Worm (Caenorhabditis elegans) whole organism, L4 larva: ENCODE data around the gene srj-10.
A peak's percentile ranks its signal among the peaks of the same experiment; 100 is the strongest.

Experiments used
- D1046.2 ChIP-seq: fragments of 200-800 bp; sonication (Bioruptor generic); IDR thresholded peaks from 2 replicates; pipeline ENCODE4 v1.3.6; 2022; ENCODE audit warnings: missing genetic modification characterization, missing compliant biosample characterization
- F37D6.2 ChIP-seq: sonication (generic microtip); optimal IDR thresholded peaks from 2 replicates; lab custom pipeline; 2016; ENCODE audit warnings: mild to moderate bottlenecking, missing genetic modification characterization, missing compliant biosample characterization
- F44E2.7 ChIP-seq: fragments of 200-800 bp; sonication (Bioruptor generic); IDR thresholded peaks from 2 replicates; pipeline ENCODE4 v2.1.2; 2022; ENCODE audit warnings: missing genetic modification characterization, missing compliant biosample characterization
- T26A8.4 ChIP-seq: fragments of 200-800 bp; sonication (Bioruptor generic); IDR thresholded peaks from 2 replicates; pipeline ENCODE4 v1.3.6; 2022; ENCODE audit warnings: missing genetic modification characterization, missing compliant biosample characterization
- Y48G9A.11 ChIP-seq: fragments of 200-800 bp; sonication (Bioruptor generic); IDR thresholded peaks from 2 replicates; pipeline ENCODE4 v1.3.6; 2022; ENCODE audit warnings: missing genetic modification reagents, missing genetic modification characterization, missing compliant biosample characterization
- Y5F2A.4 ChIP-seq: fragments of 200-800 bp; sonication (Bioruptor generic); optimal IDR thresholded peaks from 2 replicates; lab custom pipeline; 2018; ENCODE audit warnings: mild to moderate bottlenecking, missing genetic modification characterization, missing compliant biosample characterization
- Y75B8A.6 ChIP-seq: fragments of 200-800 bp; sonication (Bioruptor generic); IDR thresholded peaks from 2 replicates; pipeline ENCODE4 v1.3.6; 2022; ENCODE audit warnings: missing genetic modification reagents, missing genetic modification characterization, missing compliant biosample characterization
- ZK546.5 ChIP-seq, 2 experiments: sonication (generic microtip); optimal IDR thresholded peaks; 2 replicates each; lab custom pipeline; 2017; ENCODE audit warnings: missing biosample characterization in 2 of 2, missing genetic modification characterization in 2 of 2
- aha-1 ChIP-seq: fragments of 150-350 bp; peaks from one replicate; lab custom pipeline; 2014; ENCODE audit warnings: missing biosample characterization, missing genetic modification characterization
- arid-1 ChIP-seq: fragments of 200-800 bp; sonication (Bioruptor generic); conservative IDR thresholded peaks from 2 replicates; pipeline ENCODE4 v1.3.6; 2022; ENCODE audit warnings: missing genetic modification reagents, missing genetic modification characterization, missing compliant biosample characterization
- ces-1 ChIP-seq: fragments of 150-350 bp; sonication (generic microtip); optimal IDR thresholded peaks from 4 replicates; lab custom pipeline; 2014; ENCODE audit warnings: missing biosample characterization, missing genetic modification reagents, missing genetic modification characterization
- daf-12 ChIP-seq: fragments of 150-350 bp; optimal IDR thresholded peaks from 2 replicates; lab custom pipeline; 2014; ENCODE audit warnings: missing biosample characterization, missing genetic modification reagents, missing genetic modification characterization
- daf-8 ChIP-seq: fragments of 200-800 bp; sonication (Bioruptor generic); IDR thresholded peaks from 2 replicates; pipeline ENCODE4 v1.3.6; 2022; ENCODE audit warnings: missing genetic modification characterization, missing compliant biosample characterization
- dmd-8 ChIP-seq: fragments of 200-800 bp; sonication (Bioruptor generic); IDR thresholded peaks from 2 replicates; pipeline ENCODE4 v1.3.6; 2022; ENCODE audit warnings: missing genetic modification characterization, missing compliant biosample characterization
- dmd-9 ChIP-seq: fragments of 200-800 bp; sonication (Bioruptor generic); IDR thresholded peaks from 2 replicates; pipeline ENCODE4 v1.3.6; 2022; ENCODE audit warnings: missing genetic modification reagents, missing genetic modification characterization, missing compliant biosample characterization
- duxl-1 ChIP-seq: sonication (generic microtip); optimal IDR thresholded peaks from 2 replicates; lab custom pipeline; 2016; ENCODE audit warnings: mild to moderate bottlenecking, missing genetic modification characterization, moderate library complexity, missing compliant biosample characterization; ENCODE audit not compliant: poor library complexity
- dve-1 ChIP-seq: sonication (generic microtip); optimal IDR thresholded peaks from 2 replicates; lab custom pipeline; 2017; ENCODE audit warnings: antibody characterized with exemption, mild to moderate bottlenecking, missing genetic modification characterization, missing compliant biosample characterization; ENCODE audit not compliant: insufficient read depth
- lin-13 ChIP-seq: fragments of 150-350 bp; optimal IDR thresholded peaks from 2 replicates; lab custom pipeline; 2014; ENCODE audit warnings: missing biosample characterization, missing genetic modification reagents, missing genetic modification characterization
- lin-39 ChIP-seq: fragments of 150-350 bp; optimal IDR thresholded peaks from 2 replicates; lab custom pipeline; 2014; ENCODE audit warnings: missing biosample characterization, missing genetic modification reagents, missing genetic modification characterization
- mep-1 ChIP-seq: fragments of 150-350 bp; sonication (generic microtip); optimal IDR thresholded peaks from 3 replicates; lab custom pipeline; 2014; ENCODE audit warnings: missing biosample characterization, missing genetic modification characterization
- mes-2 ChIP-seq: sonication (generic microtip); optimal IDR thresholded peaks from 2 replicates; lab custom pipeline; 2016; ENCODE audit warnings: missing genotype, mild to moderate bottlenecking, missing genetic modification characterization, missing compliant biosample characterization; ENCODE audit not compliant: poor library complexity, severe bottlenecking
- mxl-2 ChIP-seq: fragments of 200-800 bp; sonication (Bioruptor generic); conservative IDR thresholded peaks from 2 replicates; pipeline ENCODE4 v1.3.6; 2022; ENCODE audit warnings: missing genetic modification reagents, missing genetic modification characterization, missing compliant biosample characterization
- nhr-237 ChIP-seq: sonication (generic microtip); optimal IDR thresholded peaks from 2 replicates; lab custom pipeline; 2017; ENCODE audit warnings: missing biosample characterization, missing genetic modification characterization
- nhr-25 ChIP-seq: sonication (generic microtip); optimal IDR thresholded peaks from 2 replicates; lab custom pipeline; 2017; ENCODE audit warnings: missing genetic modification characterization, mild to moderate bottlenecking, missing compliant biosample characterization, antibody characterized with exemption, moderate library complexity, borderline replicate concordance; ENCODE audit not compliant: insufficient read depth
- nhr-28 ChIP-seq: fragments of 150-350 bp; optimal IDR thresholded peaks from 2 replicates; lab custom pipeline; 2014; ENCODE audit warnings: missing biosample characterization, missing genetic modification characterization
- nhr-41 ChIP-seq: fragments of 200-800 bp; sonication (Bioruptor generic); IDR thresholded peaks from 2 replicates; pipeline ENCODE4 v1.3.6; 2022; ENCODE audit warnings: missing genetic modification reagents, missing genetic modification characterization, missing compliant biosample characterization
- nhr-48 ChIP-seq: sonication (generic microtip); optimal IDR thresholded peaks from 2 replicates; lab custom pipeline; 2016; ENCODE audit warnings: mild to moderate bottlenecking, missing genetic modification characterization, missing compliant biosample characterization
- set-16 ChIP-seq: fragments of 200-800 bp; sonication (Bioruptor generic); IDR thresholded peaks from 2 replicates; pipeline ENCODE4 v1.3.6; 2022; ENCODE audit warnings: missing genetic modification reagents, missing genetic modification characterization, missing compliant biosample characterization
- tag-97 ChIP-seq: fragments of 200-800 bp; sonication (Bioruptor generic); IDR thresholded peaks from 2 replicates; pipeline ENCODE4 v1.3.6; 2022; ENCODE audit warnings: missing genetic modification characterization, missing compliant biosample characterization
- tra-1 ChIP-seq: fragments of 200-800 bp; sonication (Bioruptor generic); IDR thresholded peaks from 2 replicates; pipeline ENCODE4 v1.3.6; 2022; ENCODE audit warnings: missing genetic modification reagents, missing genetic modification characterization, missing compliant biosample characterization
- unc-130 ChIP-seq: sonication (generic microtip); optimal IDR thresholded peaks from 2 replicates; lab custom pipeline; 2016; ENCODE audit warnings: missing genetic modification reagents, missing genetic modification characterization, missing compliant biosample characterization
- vab-7 ChIP-seq: fragments of 200-800 bp; sonication (Bioruptor generic); IDR thresholded peaks from 2 replicates; pipeline ENCODE4 v1.3.6; 2022; ENCODE audit warnings: missing genetic modification reagents, missing genetic modification characterization, missing compliant biosample characterization
- zfp-2 ChIP-seq: sonication (generic microtip); optimal IDR thresholded peaks from 2 replicates; lab custom pipeline; 2016; ENCODE audit warnings: mild to moderate bottlenecking, missing genetic modification characterization, missing compliant biosample characterization
- zip-11 ChIP-seq: fragments of 200-800 bp; sonication (Bioruptor generic); IDR thresholded peaks from 2 replicates; pipeline ENCODE4 v1.3.6; 2022; ENCODE audit warnings: missing genetic modification characterization, missing compliant biosample characterization
- ztf-7 ChIP-seq: fragments of 150-350 bp; optimal IDR thresholded peaks from 2 replicates; lab custom pipeline; 2014; ENCODE audit warnings: missing biosample characterization, missing genetic modification characterization

srj-10 gene

DNA sequence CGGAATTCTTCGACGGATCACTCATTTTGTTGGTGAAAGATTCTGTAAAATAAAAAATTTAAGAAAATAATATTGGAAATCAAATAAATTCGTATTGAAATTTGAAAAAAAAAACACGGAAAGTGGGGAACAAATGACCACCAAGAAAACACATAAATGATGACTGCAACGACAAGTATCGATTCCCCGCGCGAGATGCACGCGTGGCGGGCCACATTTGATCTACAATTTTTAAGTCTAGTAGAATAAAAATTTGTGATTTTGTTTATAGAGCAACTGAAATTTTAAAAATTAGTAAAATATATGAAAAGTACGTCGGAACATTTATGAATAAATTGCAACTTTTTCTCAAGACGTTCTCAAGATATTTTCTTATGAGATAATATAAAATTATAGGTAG, 18.7 kb downstream of the srj-10 start, which contains the start of gene F14H3.4:
Gene F14H3.4, minus strand, starts transcription at position 42 of the 400 bp plus-strand sequence.
- TF ChIP-seq Y75B8A.6 (no peak), Y5F2A.4 (no peak), unc-130 (GFP tag; lab: Kevin White, UChicago) (no peak), Y48G9A.11 (GFP tag; lab: Robert Waterston, UW) (no peak), mes-2 (tag; lab: Kevin White, UChicago) (no peak), nhr-41 (GFP tag; lab: Robert Waterston, UW) (no peak), duxl-1 (tag; lab: Kevin White, UChicago) (no peak), mep-1 (tag; lab: Kevin White, UChicago) (no peak), tag-97 (GFP tag; lab: Robert Waterston, UW) (no peak), tra-1 (GFP tag; lab: Robert Waterston, UW) (no peak), F44E2.7 (GFP tag; lab: Robert Waterston, UW) (no peak), ces-1 (GFP tag; lab: Kevin White, UChicago) (no peak), dmd-8 (GFP tag; lab: Robert Waterston, UW) (no peak), mxl-2 (GFP tag; lab: Robert Waterston, UW) (no peak), nhr-48 (tag; lab: Kevin White, UChicago) (no peak)

DNA sequence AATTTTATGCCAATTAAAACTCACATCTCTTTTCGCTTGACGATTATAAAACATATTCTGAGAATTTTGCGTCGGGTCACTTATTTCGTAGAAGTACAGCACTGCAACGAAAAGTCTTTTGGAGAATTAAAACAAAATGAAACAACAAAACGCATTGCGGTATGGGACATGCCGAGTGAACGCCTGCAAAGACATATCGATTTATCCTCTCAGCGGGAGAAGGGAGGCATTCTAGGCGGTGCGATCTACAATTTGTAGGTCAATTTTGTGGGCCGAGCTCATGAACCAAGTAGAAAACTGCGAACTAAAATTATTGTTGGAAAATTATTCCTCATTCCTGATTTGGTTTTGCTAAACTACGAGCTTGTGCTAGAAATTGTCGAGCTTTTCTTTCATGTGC, 20.4 kb downstream of the srj-10 start, which contains the start of gene F14H3.3:
Gene F14H3.3, minus strand, starts transcription at position 101 of the 400 bp plus-strand sequence.
- TF ChIP-seq aha-1 (tag; lab: Kevin White, UChicago) (peak; percentile 52), zip-11 (GFP tag; lab: Robert Waterston, UW) (no peak), mxl-2 (GFP tag; lab: Robert Waterston, UW) (no peak)
- TF ChIP-seq, all 104 proteins: peak for 1

DNA sequence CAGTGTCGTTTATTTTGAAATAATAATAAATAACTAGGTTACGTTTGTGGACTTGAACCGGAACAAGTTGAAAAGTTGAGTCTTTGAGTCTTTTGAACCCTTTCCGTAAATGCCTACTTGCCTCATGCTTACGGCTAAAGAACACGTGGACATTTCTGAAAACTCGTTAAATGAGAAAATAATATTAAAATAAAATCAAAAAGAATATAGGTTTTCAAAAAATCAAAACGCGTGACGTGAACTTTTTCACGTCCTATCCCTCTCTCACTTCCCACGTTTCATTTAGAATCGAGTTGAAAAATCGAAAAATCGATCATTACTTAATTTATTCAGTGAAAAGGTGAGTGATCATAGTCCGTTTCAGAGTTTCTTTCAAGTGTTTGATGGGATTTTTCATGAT, 24.6 kb downstream of the srj-10 start, which contains the start of gene best-12:
Gene best-12, plus strand, starts transcription at position 301 of the 400 bp plus-strand sequence.
- no peak for TF ChIP-seq F37D6.2
- TF ChIP-seq F44E2.7 (GFP tag; lab: Robert Waterston, UW) = no peak
- TF ChIP-seq ZK546.5 (tag; optimal IDR thresholded peaks at IDR 0.05; lab: Kevin White, UChicago) = no peak
- no peak for TF ChIP-seq nhr-28
- TF ChIP-seq ces-1 (GFP tag; lab: Kevin White, UChicago) = no peak
- TF ChIP-seq daf-8 = no peak
- TF ChIP-seq dve-1 (tag; lab: Kevin White, UChicago) = no peak
- TF ChIP-seq dmd-9 = no peak

- no peak for TF ChIP-seq arid-1
- no peak for TF ChIP-seq T26A8.4 (GFP tag; lab: Robert Waterston, UW)
- no peak for TF ChIP-seq D1046.2
- TF ChIP-seq ztf-7 (tag; lab: Kevin White, UChicago) = no peak
- TF ChIP-seq nhr-25 (tag; lab: Kevin White, UChicago) = no peak
- no peak for TF ChIP-seq nhr-237 (tag; lab: Kevin White, UChicago)
- TF ChIP-seq vab-7 (GFP tag; lab: Robert Waterston, UW) = no peak
- no peak for TF ChIP-seq daf-12
- no peak for TF ChIP-seq tra-1 (GFP tag; lab: Robert Waterston, UW)
- no peak for TF ChIP-seq mep-1 (tag; lab: Kevin White, UChicago)
- no peak for TF ChIP-seq lin-39 (tag; lab: Kevin White, UChicago)
- TF ChIP-seq lin-13 (GFP tag; lab: Kevin White, UChicago) = no peak
- TF ChIP-seq, all 104 proteins: peak for 0
Observed at ce11 chrV:16047508-16047907, 26.2 kb downstream of the srj-10 start, which contains the start of gene str-198. Gene str-198 (plus strand): TSS chrV:16047808.

DNA sequence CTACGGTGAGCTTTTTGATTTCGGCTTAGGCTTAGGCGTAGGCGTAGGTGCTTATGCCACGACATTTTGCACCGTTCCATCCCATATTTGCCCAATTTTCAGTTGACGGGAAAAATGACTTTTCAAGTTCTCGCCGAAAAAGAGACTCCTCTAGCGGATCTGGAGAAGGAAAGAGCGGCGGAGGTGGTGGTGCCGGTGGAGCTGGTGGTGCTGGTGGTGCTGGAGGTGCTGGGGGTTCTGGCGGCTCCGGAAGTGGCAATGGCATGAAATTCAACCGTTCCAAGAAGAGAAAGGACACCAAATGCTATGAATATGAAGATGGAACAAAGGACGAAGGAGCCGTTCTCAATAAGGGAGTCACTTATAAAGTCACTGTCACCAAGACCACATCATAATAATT, 26.7 kb downstream of the srj-10 start:
- TF ChIP-seq zfp-2 (no peak), set-16 (GFP tag; lab: Robert Waterston, UW) (peak; percentile 90), F37D6.2 (no peak)
